Worm (Caenorhabditis elegans): ENCODE measurements around the gene ztf-17.

Gene ztf-17

ce11 chrII:7817580-7817979 is 52.4 kb downstream of the ztf-17 start:
- no peak for TF ChIP-seq duxl-1 (tag; optimal IDR thresholded peaks at IDR 0.05; ENCODE audit: poor library complexity)
- no peak for TF ChIP-seq cey-2 (tag; optimal IDR thresholded peaks at IDR 0.05; ENCODE audit: borderline replicate concordance, insufficient read depth)
- no peak for TF ChIP-seq lin-39 (tag; optimal IDR thresholded peaks at IDR 0.05)
- TF ChIP-seq F26F4.8 (GFP tag; conservative IDR thresholded peaks at IDR 0.05), result no peak
- no peak for TF ChIP-seq nhr-76 (tag; optimal IDR thresholded peaks at IDR 0.05)
